Fruit fly (Drosophila melanogaster): Measurements from ENCODE around the gene CG3285.

Gene CG3285

dm6 chr2L:3346483-3346839 is 15.7 kb downstream of the CG3285 start:
- TF ChIP-seq psq (optimal IDR thresholded peaks at IDR 0.05): no peak
- no peak for TF ChIP-seq Sin3A (optimal IDR thresholded peaks at IDR 0.05)
- no peak for TF ChIP-seq h (optimal IDR thresholded peaks at IDR 0.05)
- TF ChIP-seq ttk (optimal IDR thresholded peaks at IDR 0.05): no peak
- TF ChIP-seq Myc (optimal IDR thresholded peaks at IDR 0.05): no peak

dm6 chr2L:3348146-3348747 is 17.5 kb downstream of the CG3285 start:
- no peak for TF ChIP-seq psq (optimal IDR thresholded peaks at IDR 0.05)
- TF ChIP-seq h (optimal IDR thresholded peaks at IDR 0.05): no peak
- no peak for TF ChIP-seq ttk (optimal IDR thresholded peaks at IDR 0.05)
- TF ChIP-seq Sin3A (optimal IDR thresholded peaks at IDR 0.05): no peak
- TF ChIP-seq Myc (optimal IDR thresholded peaks at IDR 0.05): no peak
- TF ChIP-seq insv (optimal IDR thresholded peaks at IDR 0.05): no peak

dm6 chr2L:3351575-3352219 is 21.0 kb downstream of the CG3285 start:
- TF ChIP-seq Myc (optimal IDR thresholded peaks at IDR 0.05) (no peak), ttk (optimal IDR thresholded peaks at IDR 0.05) (no peak), h (optimal IDR thresholded peaks at IDR 0.05) (no peak), insv (optimal IDR thresholded peaks at IDR 0.05) (no peak), Sin3A (optimal IDR thresholded peaks at IDR 0.05) (no peak), psq (optimal IDR thresholded peaks at IDR 0.05) (no peak)

DNA sequence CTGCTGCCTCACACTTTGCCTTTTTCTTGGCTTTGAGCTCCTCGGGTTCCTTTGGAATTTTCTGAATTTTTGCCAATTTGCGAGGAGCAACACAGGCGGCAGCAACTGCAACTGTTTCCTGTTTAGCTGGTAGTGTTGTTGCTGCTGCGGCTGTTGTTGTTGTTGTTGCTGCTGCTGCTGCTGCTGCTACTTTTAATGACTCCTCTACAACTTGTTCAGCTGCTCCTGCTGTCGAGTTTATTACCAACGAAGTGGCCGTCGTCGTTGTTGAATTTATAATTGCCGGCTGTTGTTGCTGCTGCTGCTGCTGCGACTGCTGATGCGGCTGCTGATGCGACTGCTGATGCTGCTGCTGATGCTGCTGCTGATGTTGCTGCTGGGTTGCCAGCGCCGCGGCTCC is 22.2 kb downstream of the CG3285 start:
- TF ChIP-seq Myc (optimal IDR thresholded peaks at IDR 0.05): no peak
- TF ChIP-seq ttk (optimal IDR thresholded peaks at IDR 0.05): no peak

DNA sequence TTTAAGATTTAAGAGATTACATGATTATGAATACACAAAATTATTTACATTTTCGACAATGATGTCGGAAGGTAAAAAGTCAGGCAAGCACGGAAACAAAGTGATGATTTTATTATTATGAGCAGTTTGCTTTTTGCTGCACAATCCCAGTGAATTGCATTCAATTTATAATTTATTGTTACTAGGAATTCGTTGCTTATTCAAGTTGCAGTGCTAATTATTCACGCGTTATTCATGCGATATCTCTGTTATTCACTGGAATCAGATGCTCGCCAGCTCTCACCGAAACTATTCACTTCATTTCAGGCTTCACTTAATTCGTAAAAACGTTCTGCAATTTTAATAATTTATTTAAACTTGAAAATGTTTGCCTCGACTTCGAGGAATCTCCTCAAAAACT is 23.1 kb downstream of the CG3285 start:
- TF ChIP-seq insv (optimal IDR thresholded peaks at IDR 0.05): no peak
- no peak for TF ChIP-seq psq (optimal IDR thresholded peaks at IDR 0.05)
- no peak for TF ChIP-seq ttk (optimal IDR thresholded peaks at IDR 0.05)
- no peak for TF ChIP-seq h (optimal IDR thresholded peaks at IDR 0.05)
- no peak for TF ChIP-seq Sin3A (optimal IDR thresholded peaks at IDR 0.05)

- TF ChIP-seq Sin3A (optimal IDR thresholded peaks at IDR 0.05) (no peak), h (optimal IDR thresholded peaks at IDR 0.05) (no peak), ttk (optimal IDR thresholded peaks at IDR 0.05) (no peak), psq (optimal IDR thresholded peaks at IDR 0.05) (no peak), insv (optimal IDR thresholded peaks at IDR 0.05) (no peak), Myc (optimal IDR thresholded peaks at IDR 0.05) (no peak)
Observed at dm6 chr2L:3354642-3355380, 24.1 kb downstream of the CG3285 start, which contains the start of gene E23. Gene E23 (minus strand): TSS chr2L:3354829.

- TF ChIP-seq Sin3A (optimal IDR thresholded peaks at IDR 0.05): no peak
- no peak for TF ChIP-seq insv (optimal IDR thresholded peaks at IDR 0.05)
- no peak for TF ChIP-seq h (optimal IDR thresholded peaks at IDR 0.05)
- no peak for TF ChIP-seq ttk (optimal IDR thresholded peaks at IDR 0.05)
- no peak for TF ChIP-seq psq (optimal IDR thresholded peaks at IDR 0.05)
- no peak for TF ChIP-seq Myc (optimal IDR thresholded peaks at IDR 0.05)
Observed at dm6 chr2L:3355791-3356190, 25.1 kb downstream of the CG3285 start.

dm6 chr2L:3356193-3356645 is 25.5 kb downstream of the CG3285 start:
- TF ChIP-seq ttk (optimal IDR thresholded peaks at IDR 0.05) (no peak), psq (optimal IDR thresholded peaks at IDR 0.05) (no peak)

DNA sequence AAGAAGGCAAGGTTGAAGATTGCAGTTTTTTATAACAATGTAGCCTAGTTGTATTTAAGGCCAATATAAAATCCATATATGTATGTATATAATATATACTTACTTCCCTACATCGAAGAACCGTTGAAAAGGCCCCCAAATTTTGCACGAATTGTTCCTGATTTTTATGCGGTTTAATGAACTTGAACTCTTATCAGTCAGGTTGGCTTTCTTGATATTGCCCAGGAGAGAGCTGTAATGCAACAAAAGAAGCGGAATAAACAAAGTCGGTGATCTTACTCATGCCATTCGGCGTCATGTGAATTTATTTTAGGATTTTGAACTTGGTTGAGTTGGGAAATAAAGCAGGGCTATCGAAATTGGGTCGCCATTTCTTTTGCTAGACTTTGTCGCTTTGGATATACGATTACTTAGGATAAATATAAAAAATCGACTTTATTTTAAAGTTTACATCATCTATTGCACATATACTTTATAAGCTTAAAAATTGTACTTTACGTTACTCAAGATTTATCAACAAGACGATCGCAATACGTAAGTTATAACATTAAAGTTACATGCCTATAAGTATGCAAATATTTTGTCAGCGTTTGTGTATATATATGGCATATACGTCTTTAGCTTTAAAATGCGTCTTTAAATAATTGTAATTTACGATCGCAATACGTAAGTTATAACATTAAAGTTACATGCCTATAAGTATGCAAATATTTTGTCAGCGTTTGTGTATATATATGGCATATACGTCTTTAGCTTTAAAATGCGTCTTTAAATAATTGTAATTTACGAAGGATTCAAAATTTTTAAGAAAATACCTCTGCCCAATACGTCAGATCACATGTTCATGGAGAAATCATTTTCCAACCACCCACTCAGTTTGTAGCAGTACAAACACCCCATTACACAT is 26.3 kb downstream of the CG3285 start, which contains the start of gene CG8838:
CG8838 (plus strand) TSS at position 857 of the 907 bp plus-strand sequence.
- TF ChIP-seq insv (optimal IDR thresholded peaks at IDR 0.05) (no peak), ttk (optimal IDR thresholded peaks at IDR 0.05) (no peak), h (optimal IDR thresholded peaks at IDR 0.05) (no peak), Sin3A (optimal IDR thresholded peaks at IDR 0.05) (no peak), Myc (optimal IDR thresholded peaks at IDR 0.05) (no peak), psq (optimal IDR thresholded peaks at IDR 0.05) (no peak)

DNA sequence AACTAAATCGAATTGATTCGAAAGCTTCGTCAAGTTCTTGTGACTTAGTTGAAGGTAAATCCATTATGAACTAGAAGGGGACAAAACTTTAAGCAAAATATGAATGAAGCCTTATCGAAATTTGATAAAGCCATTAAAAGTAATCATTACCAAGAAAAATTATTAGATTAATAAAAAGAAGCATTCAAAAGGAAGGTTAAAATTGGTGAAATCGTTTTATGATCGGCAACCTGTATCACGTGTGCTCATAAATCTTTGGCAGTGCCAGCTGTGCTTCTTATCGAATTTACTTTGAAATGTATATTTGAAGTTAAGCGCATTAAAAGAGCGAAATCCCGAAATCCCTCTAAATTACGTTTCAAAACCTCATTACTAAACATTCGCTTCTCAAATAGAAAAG is 31.1 kb downstream of the CG3285 start:
- no peak for TF ChIP-seq psq (optimal IDR thresholded peaks at IDR 0.05)
- no peak for TF ChIP-seq Sin3A (optimal IDR thresholded peaks at IDR 0.05)
- TF ChIP-seq insv (optimal IDR thresholded peaks at IDR 0.05): no peak
- TF ChIP-seq ttk (optimal IDR thresholded peaks at IDR 0.05): no peak
- TF ChIP-seq h (optimal IDR thresholded peaks at IDR 0.05): no peak
- no peak for TF ChIP-seq Myc (optimal IDR thresholded peaks at IDR 0.05)

DNA sequence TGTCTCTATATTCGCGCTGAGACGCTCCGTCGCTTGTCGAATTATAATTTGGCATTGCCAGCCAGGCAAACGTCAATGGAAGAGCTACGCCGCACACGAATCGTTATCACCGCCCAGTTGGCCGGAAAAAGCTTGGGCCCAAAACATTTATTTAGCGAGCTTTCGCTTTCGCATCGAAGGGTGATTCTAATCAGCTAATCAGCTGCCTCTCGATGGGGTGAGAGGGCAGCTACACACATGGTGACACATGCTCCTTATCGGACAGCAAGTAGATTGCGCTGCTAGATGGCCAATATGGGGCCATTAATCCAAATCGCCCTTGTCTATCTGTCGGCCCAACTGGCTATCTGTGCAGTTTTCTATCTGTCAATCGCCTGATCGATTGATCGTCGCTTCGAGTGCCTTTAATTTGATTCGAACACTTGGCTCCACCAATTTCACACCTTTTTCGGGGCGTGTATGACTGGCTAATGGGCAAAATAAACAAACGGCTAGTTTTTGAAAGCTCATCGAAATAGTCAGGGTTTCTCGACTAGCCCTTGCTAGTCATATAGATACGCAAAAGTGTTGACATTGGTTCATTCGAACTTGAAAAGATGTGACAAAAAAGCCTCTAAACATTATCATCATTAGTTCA is 35.4 kb downstream of the CG3285 start:
- TF ChIP-seq h (optimal IDR thresholded peaks at IDR 0.05) (no peak), psq (optimal IDR thresholded peaks at IDR 0.05) (no peak), insv (optimal IDR thresholded peaks at IDR 0.05) (no peak), ttk (optimal IDR thresholded peaks at IDR 0.05) (no peak), Sin3A (optimal IDR thresholded peaks at IDR 0.05) (no peak), Myc (optimal IDR thresholded peaks at IDR 0.05) (no peak)

Data from Kc167 (cell line).